Fruit fly (Drosophila melanogaster): ENCODE measurements around the gene CG15754.

Gene CG15754

dm6 chrX:13561371-13561770, 33.6 kb downstream of the CG15754 start, which contains the start of gene CG32633:
Gene CG32633 (plus strand): TSS chrX:13561671.
- TF ChIP-seq prd (optimal IDR thresholded peaks at IDR 0.05) (no peak), prd (GFP tag; IDR thresholded peaks at IDR 0.05) (no peak), CG4424 (GFP tag; optimal IDR thresholded peaks at IDR 0.05) (no peak), GATAe (GFP tag; conservative IDR thresholded peaks at IDR 0.05) (peak; percentile 45; the same call in 1 of the 2 replicates), Usf (GFP tag; optimal IDR thresholded peaks at IDR 0.05) (no peak), Mes4 (GFP tag; optimal IDR thresholded peaks at IDR 0.05) (no peak), ken (GFP tag; IDR thresholded peaks at IDR 0.05) (no peak), CG10462 (GFP tag; optimal IDR thresholded peaks at IDR 0.05) (no peak), slbo (GFP tag; IDR thresholded peaks at IDR 0.05) (no peak), dati (GFP tag; IDR thresholded peaks at IDR 0.05) (no peak), exex (tag; optimal IDR thresholded peaks at IDR 0.05) (peak; percentile 39)

dm6 chrX:13563042-13563441, 35.2 kb downstream of the CG15754 start:
- no peak for TF ChIP-seq HLH3B (GFP tag; IDR thresholded peaks at IDR 0.05)
- no peak for TF ChIP-seq CG12155 (GFP tag; optimal IDR thresholded peaks at IDR 0.05)
- TF ChIP-seq br (optimal IDR thresholded peaks at IDR 0.05): no peak
- peak in 1 of 2 experiments; percentile 45 for TF ChIP-seq Hr78 (GFP tag; optimal IDR thresholded peaks at IDR 0.05)
- no peak for TF ChIP-seq CG16815 (GFP tag; optimal IDR thresholded peaks at IDR 0.05)
- no peak for TF ChIP-seq Blimp-1 (GFP tag; optimal IDR thresholded peaks at IDR 0.05)
- TF ChIP-seq B-H2 (GFP tag; optimal IDR thresholded peaks at IDR 0.05): no peak
- peak; percentile 88 for TF ChIP-seq exex (tag; optimal IDR thresholded peaks at IDR 0.05)
- no peak for TF ChIP-seq CG18764 (GFP tag; optimal IDR thresholded peaks at IDR 0.05)
- no peak for TF ChIP-seq nerfin-1 (tag; optimal IDR thresholded peaks at IDR 0.05)
- no peak for TF ChIP-seq fu2 (GFP tag; optimal IDR thresholded peaks at IDR 0.05)
- TF ChIP-seq CG12659 (GFP tag; optimal IDR thresholded peaks at IDR 0.05): no peak
- no peak for TF ChIP-seq CG6272 (GFP tag; IDR thresholded peaks at IDR 0.05)
- TF ChIP-seq eve (GFP tag; optimal IDR thresholded peaks at IDR 0.05): peak in 1 of 2 experiments; percentile 63
- TF ChIP-seq CG34376 (GFP tag; optimal IDR thresholded peaks at IDR 0.05): peak; percentile 12
- no peak for TF ChIP-seq cato (GFP tag; optimal IDR thresholded peaks at IDR 0.05; ENCODE audit: borderline replicate concordance)
- TF ChIP-seq CG14965 (GFP tag; optimal IDR thresholded peaks at IDR 0.05; ENCODE audit: borderline replicate concordance): no peak
- TF ChIP-seq CG2116 (GFP tag; optimal IDR thresholded peaks at IDR 0.05): no peak

- TF ChIP-seq jigr1 (GFP tag; IDR thresholded peaks at IDR 0.05) (peak; percentile 26; the same call in 1 of the 3 replicates), oc (tag; optimal IDR thresholded peaks at IDR 0.05) (no peak), Dbx (GFP tag; IDR thresholded peaks at IDR 0.05) (peak; percentile 60; the same call in 2 of the 3 replicates), Drgx (GFP tag; IDR thresholded peaks at IDR 0.05) (peak; percentile 27; the same call in 1 of the 2 replicates), CG3847 (GFP tag; IDR thresholded peaks at IDR 0.05) (peak; percentile 79), Taf1 (GFP tag; IDR thresholded peaks at IDR 0.05) (0 out of 2 replicates have a peak, but pooled peaks have one; percentile 19), Sin3A (optimal IDR thresholded peaks at IDR 0.05) (peak; percentile 61), dysf (GFP tag; IDR thresholded peaks at IDR 0.05) (peak; percentile 70), sr (GFP tag; IDR thresholded peaks at IDR 0.05) (peak; percentile 43; the same call in 2 of the 3 replicates), CG32532 (GFP tag; IDR thresholded peaks at IDR 0.05) (peak; percentile 86), mam (GFP tag; optimal IDR thresholded peaks at IDR 0.05) (peak; percentile 64), HmgD (GFP tag; optimal IDR thresholded peaks at IDR 0.05) (peak; percentile 83), CG18619 (GFP tag; optimal IDR thresholded peaks at IDR 0.05) (peak; percentile 13), Xrp1 (GFP tag; IDR thresholded peaks at IDR 0.05) (peak; percentile 34; the same call in 1 of the 2 replicates), CG13424 (tag; optimal IDR thresholded peaks at IDR 0.05) (peak; percentile 48), Side (GFP tag; optimal IDR thresholded peaks at IDR 0.05) (peak; percentile 37), CHES-1-like (GFP tag; optimal IDR thresholded peaks at IDR 0.05) (peak; percentile 67), dmrt11E (tag; optimal IDR thresholded peaks at IDR 0.05) (peak; percentile 43), Six4 (GFP tag; optimal IDR thresholded peaks at IDR 0.05) (peak; percentile 41), TFAM (GFP tag; optimal IDR thresholded peaks at IDR 0.05) (no peak), danr (GFP tag; IDR thresholded peaks at IDR 0.05) (no peak)
Measured at dm6 chrX:13563483-13564443, 36.0 kb downstream of the CG15754 start, which contains the start of the genes CG46311 and Tpst. Gene CG46311 (plus strand): TSS chrX:13563823. Gene Tpst (plus strand): TSS chrX:13563823.

Measured in whole organism, embryonic.